Fruit fly (Drosophila melanogaster) whole organism, prepupa: Measurements from ENCODE around the gene CG31683.

Experiments used
- CG10631 ChIP-seq: fragments of 200-800 bp; sonication (Bioruptor generic); optimal IDR thresholded peaks from 2 replicates; lab custom pipeline; 2016; ENCODE audit warnings: missing biosample characterization, missing genetic modification characterization
- CG10669 ChIP-seq: fragments of 200-800 bp; sonication (Bioruptor generic); optimal IDR thresholded peaks from 3 replicates; lab custom pipeline; 2018; ENCODE audit warnings: missing biosample characterization, mild to moderate bottlenecking, missing genetic modification characterization, moderate library complexity
- CG11294 ChIP-seq: fragments of 200-800 bp; sonication (Bioruptor generic); IDR thresholded peaks from 2 replicates; pipeline ENCODE4 v1.3.6; 2022; ENCODE audit warnings: missing biosample characterization, missing genetic modification characterization
- CG11902 ChIP-seq: fragments of 200-800 bp; sonication (Bioruptor generic); optimal IDR thresholded peaks from 3 replicates; lab custom pipeline; 2016; ENCODE audit warnings: missing biosample characterization, missing genetic modification characterization
- CG15336 ChIP-seq: fragments of 200-800 bp; sonication (Bioruptor generic); IDR thresholded peaks from 2 replicates; pipeline ENCODE4 v1.3.6; 2022; ENCODE audit warnings: missing biosample characterization, missing genetic modification characterization
- CG1621 ChIP-seq: fragments of 200-800 bp; sonication (Bioruptor generic); optimal IDR thresholded peaks from 3 replicates; lab custom pipeline; 2018; ENCODE audit warnings: missing biosample characterization, mild to moderate bottlenecking, missing genetic modification characterization
- CG16779 ChIP-seq: fragments of 200-800 bp; sonication (Bioruptor generic); optimal IDR thresholded peaks from 3 replicates; lab custom pipeline; 2017; ENCODE audit warnings: missing biosample characterization, mild to moderate bottlenecking, missing genetic modification characterization
- CG31627 ChIP-seq: fragments of 200-800 bp; sonication (Bioruptor generic); optimal IDR thresholded peaks from 3 replicates; lab custom pipeline; 2016; ENCODE audit warnings: missing biosample characterization, missing genetic modification characterization
- CG32006 ChIP-seq: fragments of 200-800 bp; sonication (Bioruptor generic); optimal IDR thresholded peaks from 3 replicates; lab custom pipeline; 2017; ENCODE audit warnings: missing biosample characterization, mild to moderate bottlenecking, missing genetic modification characterization
- CG34406 ChIP-seq: fragments of 200-800 bp; sonication (Bioruptor generic); optimal IDR thresholded peaks from 3 replicates; lab custom pipeline; 2016; ENCODE audit warnings: missing biosample characterization, missing genetic modification characterization
- CG3919 ChIP-seq: fragments of 200-800 bp; sonication (Bioruptor generic); optimal IDR thresholded peaks from 3 replicates; lab custom pipeline; 2016; ENCODE audit warnings: missing biosample characterization, missing genetic modification characterization
- CG4318 ChIP-seq: fragments of 200-800 bp; sonication (Bioruptor generic); optimal IDR thresholded peaks from 3 replicates; lab custom pipeline; 2017; ENCODE audit warnings: missing biosample characterization, mild to moderate bottlenecking, missing genetic modification characterization
- CG6163 ChIP-seq: fragments of 200-800 bp; sonication (Bioruptor generic); IDR thresholded peaks from 3 replicates; pipeline ENCODE4 v1.3.6; 2022; ENCODE audit warnings: missing biosample characterization, missing genetic modification characterization
- CG6276 ChIP-seq: fragments of 200-800 bp; sonication (Bioruptor generic); optimal IDR thresholded peaks from 2 replicates; lab custom pipeline; 2017; ENCODE audit warnings: missing biosample characterization, mild to moderate bottlenecking, missing genetic modification characterization
- CG6792 ChIP-seq: fragments of 200-800 bp; sonication (Bioruptor generic); optimal IDR thresholded peaks from 3 replicates; lab custom pipeline; 2016; ENCODE audit warnings: missing biosample characterization, missing genetic modification characterization
- CG6808 ChIP-seq: fragments of 200-800 bp; sonication (Bioruptor generic); optimal IDR thresholded peaks from 3 replicates; lab custom pipeline; 2017; ENCODE audit warnings: missing biosample characterization, missing genetic modification characterization, mild to moderate bottlenecking, moderate library complexity, missing genetic modification reagents
- CG6854 ChIP-seq: fragments of 200-800 bp; sonication (Bioruptor generic); optimal IDR thresholded peaks from 2 replicates; lab custom pipeline; 2017; ENCODE audit warnings: missing biosample characterization, mild to moderate bottlenecking, missing genetic modification characterization
- CG8119 ChIP-seq: fragments of 200-800 bp; sonication (Bioruptor generic); IDR thresholded peaks from 3 replicates; pipeline ENCODE4 v1.3.6; 2022; ENCODE audit warnings: missing biosample characterization, missing genetic modification characterization
- CG8319 ChIP-seq: fragments of 200-800 bp; sonication (Bioruptor generic); optimal IDR thresholded peaks from 3 replicates; lab custom pipeline; 2016; ENCODE audit warnings: missing biosample characterization, missing genetic modification characterization
- CG8632 ChIP-seq: fragments of 200-800 bp; sonication (Bioruptor generic); optimal IDR thresholded peaks from 3 replicates; lab custom pipeline; 2016; ENCODE audit warnings: missing biosample characterization, missing genetic modification characterization
- CG9139 ChIP-seq: fragments of 200-800 bp; sonication (Bioruptor generic); optimal IDR thresholded peaks from 3 replicates; lab custom pipeline; 2017; ENCODE audit warnings: missing biosample characterization, mild to moderate bottlenecking, missing genetic modification characterization
- Eip78C ChIP-seq: fragments of 200-800 bp; sonication (Bioruptor generic); peaks from one replicate; lab custom pipeline; 2016; ENCODE audit warnings: missing biosample characterization, missing genetic modification characterization
- Ets21C ChIP-seq: fragments of 200-800 bp; sonication (Bioruptor generic); optimal IDR thresholded peaks from 3 replicates; lab custom pipeline; 2016; ENCODE audit warnings: missing biosample characterization, missing genetic modification characterization
- Hr4 ChIP-seq: fragments of 200-800 bp; sonication (Bioruptor generic); optimal IDR thresholded peaks from 3 replicates; lab custom pipeline; 2016; ENCODE audit warnings: missing biosample characterization, missing genetic modification characterization
- Met ChIP-seq: fragments of 200-800 bp; sonication (Bioruptor generic); optimal IDR thresholded peaks from 3 replicates; lab custom pipeline; 2016; ENCODE audit warnings: missing biosample characterization, missing genetic modification characterization
- OdsH ChIP-seq: fragments of 200-800 bp; sonication (Bioruptor generic); optimal IDR thresholded peaks from 3 replicates; lab custom pipeline; 2016; ENCODE audit warnings: missing biosample characterization, missing genetic modification characterization
- Smox ChIP-seq: fragments of 200-800 bp; sonication (Bioruptor generic); optimal IDR thresholded peaks from 3 replicates; lab custom pipeline; 2016; ENCODE audit warnings: missing biosample characterization, missing genetic modification characterization
- Sox14 ChIP-seq: fragments of 200-800 bp; sonication (Bioruptor generic); optimal IDR thresholded peaks from 3 replicates; lab custom pipeline; 2016; ENCODE audit warnings: missing biosample characterization, missing genetic modification characterization
- acj6 ChIP-seq: fragments of 200-800 bp; sonication (Bioruptor generic); optimal IDR thresholded peaks from 3 replicates; lab custom pipeline; 2016; ENCODE audit warnings: missing biosample characterization, missing genetic modification characterization
- cyc ChIP-seq: fragments of 200-800 bp; sonication (Bioruptor generic); optimal IDR thresholded peaks from 3 replicates; lab custom pipeline; 2016; ENCODE audit warnings: missing biosample characterization, missing genetic modification characterization
- dac ChIP-seq: fragments of 200-800 bp; sonication (Bioruptor generic); optimal IDR thresholded peaks from 2 replicates; lab custom pipeline; 2017; ENCODE audit warnings: missing biosample characterization, mild to moderate bottlenecking, missing genetic modification characterization
- dsx ChIP-seq: fragments of 200-800 bp; optimal IDR thresholded peaks from 3 replicates; lab custom pipeline; 2019; ENCODE audit warnings: missing biosample characterization, mild to moderate bottlenecking, missing genetic modification characterization, moderate library complexity; ENCODE audit not compliant: poor library complexity, severe bottlenecking
- eg ChIP-seq: fragments of 200-800 bp; sonication (Bioruptor generic); IDR thresholded peaks from 3 replicates; pipeline ENCODE4 v1.3.6; 2022; ENCODE audit warnings: missing biosample characterization, missing genetic modification characterization
- esn ChIP-seq: fragments of 200-800 bp; sonication (Bioruptor generic); optimal IDR thresholded peaks from 2 replicates; lab custom pipeline; 2016; ENCODE audit warnings: missing biosample characterization, mild to moderate bottlenecking, missing genetic modification characterization, moderate library complexity
- lz ChIP-seq: fragments of 200-800 bp; sonication (Bioruptor generic); optimal IDR thresholded peaks from 3 replicates; lab custom pipeline; 2016; ENCODE audit warnings: missing biosample characterization, missing genetic modification characterization
- net ChIP-seq: fragments of 200-800 bp; sonication (Bioruptor generic); optimal IDR thresholded peaks from 3 replicates; lab custom pipeline; 2016; ENCODE audit warnings: missing biosample characterization, missing genetic modification characterization
- salr ChIP-seq, 2 experiments: fragments of 200-800 bp; sonication (Bioruptor generic); optimal IDR thresholded peaks; 3 replicates each; lab custom pipeline; 2016 to 2018; ENCODE audit warnings: missing biosample characterization in 2 of 2, missing genetic modification characterization in 2 of 2, mild to moderate bottlenecking in 1 of 2
- ss ChIP-seq, 2 experiments: fragments of 200-800 bp; sonication (Bioruptor generic); optimal IDR thresholded peaks; 2 replicates in 1 of 2; 3 replicates in 1 of 2; lab custom pipeline; 2017 to 2018; ENCODE audit warnings: mild to moderate bottlenecking in 2 of 2, missing biosample characterization in 2 of 2, missing genetic modification characterization in 2 of 2, moderate library complexity in 1 of 2
- svp ChIP-seq: fragments of 200-800 bp; sonication (Bioruptor generic); peaks from one replicate; lab custom pipeline; 2016; ENCODE audit warnings: missing biosample characterization, missing genetic modification characterization
- topi ChIP-seq: fragments of 200-800 bp; sonication (Bioruptor generic); optimal IDR thresholded peaks from 3 replicates; lab custom pipeline; 2016; ENCODE audit warnings: missing biosample characterization, missing genetic modification characterization
- vri ChIP-seq: fragments of 200-800 bp; sonication (Bioruptor generic); optimal IDR thresholded peaks from 3 replicates; lab custom pipeline; 2016; ENCODE audit warnings: missing biosample characterization, mild to moderate bottlenecking, missing genetic modification characterization

The CG31683 gene

DNA sequence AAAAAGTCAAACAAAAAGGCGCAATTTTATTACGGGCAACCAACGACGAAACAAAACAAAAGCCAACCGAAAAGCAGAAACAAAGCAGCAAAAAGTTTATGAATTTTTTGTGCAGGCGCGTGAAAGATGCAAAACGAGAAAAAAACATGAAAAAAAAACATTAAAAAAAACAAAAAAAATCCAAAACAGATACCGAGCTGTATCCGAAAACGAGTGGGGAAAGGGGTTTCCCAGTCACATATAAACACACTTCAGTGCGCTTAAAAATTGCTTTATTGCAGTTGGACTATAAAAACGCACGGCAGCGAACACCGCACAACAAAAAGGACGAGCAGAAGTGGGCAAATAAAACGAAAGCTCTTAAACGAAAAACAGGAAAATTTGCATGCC, 37.0 kb upstream of the CG31683 start (continued):
- no peak for TF ChIP-seq CG11902 (GFP tag; lab: Kevin White, UChicago)
- peak; percentile 18 for TF ChIP-seq CG16779 (tag; lab: Kevin White, UChicago)
- 0 out of 2 replicates have a peak, but pooled peaks have one; percentile 19 for TF ChIP-seq CG15336 (GFP tag; lab: Robert Waterston, UW)
- TF ChIP-seq CG6854 (GFP tag; lab: Kevin White, UChicago) = peak; percentile 69
- no peak for TF ChIP-seq lz (GFP tag; lab: Kevin White, UChicago)
- TF ChIP-seq svp (GFP tag; lab: Kevin White, UChicago) = peak; percentile 29
- TF ChIP-seq CG10631 (GFP tag; lab: Kevin White, UChicago) = no peak
- TF ChIP-seq CG11294 (GFP tag; lab: Robert Waterston, UW) = no peak
- TF ChIP-seq CG6808 (GFP tag; lab: Kevin White, UChicago) = peak; percentile 29

DNA sequence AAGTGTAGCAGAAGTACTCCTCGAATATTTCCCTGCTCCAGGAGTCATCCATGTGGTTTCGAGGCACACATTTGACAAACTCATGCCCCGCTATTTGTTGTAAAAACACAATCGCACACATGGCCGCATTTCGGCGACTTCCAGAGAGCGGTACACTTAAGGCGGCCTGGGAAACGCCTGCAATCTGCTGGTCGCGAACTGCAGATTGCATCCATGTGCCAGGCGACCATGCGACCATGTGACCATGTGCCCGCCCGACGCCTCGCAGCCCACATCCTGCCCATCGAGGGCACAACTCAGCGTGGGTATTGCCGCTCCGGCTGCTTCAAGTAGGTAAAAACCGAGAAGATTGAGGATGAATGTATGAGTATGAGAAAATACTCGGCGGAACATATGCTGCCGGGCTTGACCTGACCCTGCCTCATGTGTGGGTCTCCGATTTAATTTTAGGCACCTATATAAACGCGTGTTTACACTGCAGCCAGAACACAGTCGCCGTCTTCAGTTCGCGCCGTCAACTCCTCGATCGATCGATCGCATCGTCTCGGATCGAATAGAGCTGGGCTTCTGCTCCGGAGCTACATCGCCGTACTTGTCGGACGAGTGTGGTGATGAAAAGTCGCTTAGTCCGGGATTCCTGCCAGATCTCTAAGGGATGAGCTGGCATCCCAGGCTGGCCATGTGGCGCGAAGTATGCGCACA, 36.4 kb upstream of the CG31683 start:
- TF ChIP-seq svp (GFP tag; lab: Kevin White, UChicago) (peak; percentile 5), CG6163 (GFP tag; lab: Robert Waterston, UW) (no peak)
- TF ChIP-seq, all 60 proteins: peak for 1

DNA sequence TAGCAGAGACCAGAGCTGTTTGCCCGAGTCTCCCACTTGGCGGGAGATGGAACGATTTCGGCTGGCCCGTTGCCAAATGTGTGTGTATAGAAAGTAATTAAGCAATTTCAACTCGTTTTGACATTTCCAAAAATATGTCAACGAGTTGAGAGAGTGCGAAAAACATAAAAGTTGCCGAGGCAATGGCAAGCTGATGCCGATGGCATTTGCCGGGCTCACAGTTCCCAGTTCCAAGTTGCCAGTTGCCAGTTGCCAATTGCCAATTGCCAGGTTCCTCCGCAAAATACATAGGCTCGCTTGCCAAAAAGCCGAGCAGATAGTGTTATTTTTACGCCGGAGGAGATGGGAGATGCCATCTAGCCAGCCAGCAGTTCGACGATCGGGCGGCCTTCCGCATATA, 33.8 kb upstream of the CG31683 start:
- TF ChIP-seq CG9139 (GFP tag; lab: Kevin White, UChicago) (no peak), CG8632 (no peak), Met (GFP tag; lab: Kevin White, UChicago) (no peak)

DNA sequence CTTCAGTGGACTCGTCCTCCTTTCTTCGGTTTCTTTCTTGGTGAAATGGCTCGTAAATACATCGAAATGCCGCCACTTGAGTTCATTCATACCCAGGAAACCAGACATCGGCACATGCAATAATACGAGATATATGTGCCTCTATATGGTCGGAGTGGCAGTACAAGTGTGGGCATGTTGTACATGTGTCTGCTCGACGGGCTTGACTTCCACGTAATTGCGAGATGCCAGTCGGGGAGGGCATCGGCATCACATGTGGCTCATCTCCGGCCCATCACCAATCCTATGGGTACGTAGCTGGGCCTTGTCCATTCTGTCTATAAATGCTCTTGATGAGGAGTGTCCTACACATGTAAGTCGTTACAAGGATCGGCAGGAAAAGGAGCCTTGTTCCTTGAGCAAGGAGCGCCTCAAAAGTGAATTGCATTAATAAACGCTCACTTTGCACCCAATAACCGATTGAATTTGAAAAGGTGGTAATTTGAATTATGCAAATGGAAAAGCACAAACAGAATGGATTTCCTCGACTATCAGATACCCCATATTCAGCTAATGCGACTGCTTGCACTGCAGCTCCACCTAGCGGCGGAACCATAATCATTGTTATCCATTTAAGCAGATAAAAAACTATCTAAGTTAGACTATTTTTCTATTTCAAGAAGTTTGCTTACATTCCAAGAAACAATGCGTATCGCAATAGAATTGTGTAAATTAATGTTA, 31.5 kb upstream of the CG31683 start:
- TF ChIP-seq ss (GFP tag; optimal IDR thresholded peaks at IDR 0.05; lab: Kevin White, UChicago) = no peak
- TF ChIP-seq cyc = no peak
- no peak for TF ChIP-seq CG8119 (GFP tag; lab: Robert Waterston, UW)
- no peak for TF ChIP-seq CG4318 (GFP tag; lab: Kevin White, UChicago)
- TF ChIP-seq net = no peak
- TF ChIP-seq CG32006 (GFP tag; lab: Kevin White, UChicago) = no peak
- TF ChIP-seq Met (GFP tag; lab: Kevin White, UChicago) = no peak
- TF ChIP-seq OdsH (GFP tag; lab: Kevin White, UChicago) = no peak
- TF ChIP-seq vri (GFP tag; lab: Kevin White, UChicago) = no peak
- TF ChIP-seq dac (GFP tag; lab: Kevin White, UChicago) = no peak
- TF ChIP-seq Ets21C (GFP tag; lab: Kevin White, UChicago) = no peak
- TF ChIP-seq topi (GFP tag; lab: Kevin White, UChicago) = no peak
- TF ChIP-seq CG10669 = no peak
- TF ChIP-seq CG31627 (GFP tag; lab: Kevin White, UChicago) = no peak
- TF ChIP-seq Sox14 = no peak
- TF ChIP-seq eg = no peak
- TF ChIP-seq acj6 = no peak
- TF ChIP-seq CG6276 (GFP tag; lab: Kevin White, UChicago) = no peak
- TF ChIP-seq CG34406 = no peak
- TF ChIP-seq, all 60 proteins: peak for 0

DNA sequence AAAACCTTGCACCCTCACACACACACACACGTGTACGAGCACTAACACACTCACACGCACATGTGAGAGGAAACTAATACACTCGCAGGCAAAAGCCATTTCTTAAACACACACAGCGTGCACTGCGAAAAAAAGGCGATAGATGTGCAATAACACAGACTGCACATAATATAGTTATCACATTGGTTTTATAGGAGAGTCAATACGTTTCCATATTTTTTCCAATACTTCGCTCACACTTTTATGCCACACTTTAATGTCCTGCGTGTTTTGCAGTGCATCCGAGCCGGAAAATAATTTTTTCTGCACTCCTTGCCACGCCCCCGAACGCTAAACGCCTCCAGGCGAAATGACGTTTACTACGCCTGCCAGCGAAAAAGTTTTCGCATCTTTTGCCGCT, 29.9 kb upstream of the CG31683 start:
- TF ChIP-seq CG6276 (GFP tag; lab: Kevin White, UChicago) (peak; percentile 26), CG6792 (GFP tag; lab: Kevin White, UChicago) (no peak), CG1621 (tag; lab: Kevin White, UChicago) (no peak), CG4318 (GFP tag; lab: Kevin White, UChicago) (peak; percentile 18), eg (peak; percentile 50; the same call in 2 of the 3 replicates), CG16779 (tag; lab: Kevin White, UChicago) (no peak), salr (GFP tag; optimal IDR thresholded peaks at IDR 0.05; lab: Kevin White, UChicago) (no peak), Hr4 (peak; percentile 54), CG32006 (GFP tag; lab: Kevin White, UChicago) (peak; percentile 33), CG8119 (GFP tag; lab: Robert Waterston, UW) (peak; percentile 48; the same call in 2 of the 3 replicates), esn (GFP tag; lab: Kevin White, UChicago) (no peak), CG3919 (peak; percentile 13), Eip78C (GFP tag; lab: Kevin White, UChicago) (peak; percentile 57), dsx (GFP tag; lab: Kevin White, UChicago) (no peak), CG6808 (GFP tag; lab: Kevin White, UChicago) (no peak), CG8319 (no peak), CG9139 (GFP tag; lab: Kevin White, UChicago) (no peak), CG6163 (GFP tag; lab: Robert Waterston, UW) (peak; percentile 43; the same call in 2 of the 3 replicates), Smox (GFP tag; lab: Kevin White, UChicago) (no peak), OdsH (GFP tag; lab: Kevin White, UChicago) (peak; percentile 18), lz (GFP tag; lab: Kevin White, UChicago) (no peak), ss (GFP tag; optimal IDR thresholded peaks at IDR 0.05; lab: Kevin White, UChicago) (no peak), CG31627 (GFP tag; lab: Kevin White, UChicago) (no peak)
